Worm (Caenorhabditis elegans) whole organism, early embryonic: ENCODE data around the gene mog-5.

ENCODE experiments used
- B0310.2 ChIP-seq: sonication (generic microtip); optimal IDR thresholded peaks from 2 replicates; lab custom pipeline; 2016; ENCODE audit warnings: mild to moderate bottlenecking, missing genetic modification characterization, missing compliant biosample characterization
- F13C5.2 ChIP-seq: sonication (generic microtip); optimal IDR thresholded peaks from 2 replicates; lab custom pipeline; 2017; ENCODE audit warnings: mild to moderate bottlenecking, missing genetic modification characterization, inconsistent platforms, missing compliant biosample characterization
- aly-1 ChIP-seq: sonication (generic microtip); optimal IDR thresholded peaks from 2 replicates; lab custom pipeline; 2016; ENCODE audit warnings: missing genetic modification characterization, missing compliant biosample characterization
- ama-1 ChIP-seq: fragments of 150-350 bp; optimal IDR thresholded peaks from 2 replicates; lab custom pipeline; 2014
- ceh-13 ChIP-seq: fragments of 200-800 bp; sonication (Bioruptor generic); optimal IDR thresholded peaks from 2 replicates; lab custom pipeline; 2018; ENCODE audit warnings: mild to moderate bottlenecking, missing genetic modification characterization, missing compliant biosample characterization
- ceh-36 ChIP-seq: sonication (generic microtip); optimal IDR thresholded peaks from 2 replicates; lab custom pipeline; 2016; ENCODE audit warnings: missing genetic modification characterization, inconsistent platforms, missing compliant biosample characterization
- ets-7 ChIP-seq: sonication (generic microtip); optimal IDR thresholded peaks from 2 replicates; lab custom pipeline; 2016; ENCODE audit warnings: missing genotype, missing genetic modification characterization, missing compliant biosample characterization
- flt-1 ChIP-seq: fragments of 200-800 bp; sonication (Bioruptor generic); IDR thresholded peaks from 2 replicates; pipeline ENCODE4 v1.3.6; 2022; ENCODE audit warnings: missing genetic modification characterization, missing compliant biosample characterization
- hmbx-1 ChIP-seq: sonication (generic microtip); optimal IDR thresholded peaks from 2 replicates; lab custom pipeline; 2016; ENCODE audit warnings: mild to moderate bottlenecking, missing genetic modification characterization, missing compliant biosample characterization
- hmg-4 ChIP-seq: fragments of 200-800 bp; sonication (Bioruptor generic); optimal IDR thresholded peaks from 2 replicates; lab custom pipeline; 2018; ENCODE audit warnings: mild to moderate bottlenecking, missing genetic modification characterization, missing compliant biosample characterization
- hnd-1 ChIP-seq: sonication (generic microtip); optimal IDR thresholded peaks from 2 replicates; lab custom pipeline; 2016; ENCODE audit warnings: missing genetic modification characterization, missing compliant biosample characterization
- pes-1 ChIP-seq: fragments of 200-800 bp; sonication (Bioruptor generic); IDR thresholded peaks from 2 replicates; pipeline ENCODE4 v1.3.6; 2022; ENCODE audit warnings: missing genetic modification reagents, missing genetic modification characterization, missing compliant biosample characterization
- scrt-1 ChIP-seq: fragments of 200-800 bp; sonication (Bioruptor generic); IDR thresholded peaks from 2 replicates; pipeline ENCODE4 v1.3.6; 2022; ENCODE audit warnings: missing genetic modification characterization, missing compliant biosample characterization
- sea-1 ChIP-seq: fragments of 200-800 bp; sonication (Bioruptor generic); conservative IDR thresholded peaks from 2 replicates; pipeline ENCODE4 v1.3.6; 2022; ENCODE audit warnings: missing genetic modification characterization, missing compliant biosample characterization
- tbx-11 ChIP-seq: fragments of 200-800 bp; sonication (Bioruptor generic); IDR thresholded peaks from 2 replicates; pipeline ENCODE4 v1.3.6; 2022; ENCODE audit warnings: missing genetic modification characterization, missing compliant biosample characterization
- tbx-37 ChIP-seq: fragments of 200-800 bp; sonication (Bioruptor generic); conservative IDR thresholded peaks from 2 replicates; pipeline ENCODE4 v1.3.6; 2022; ENCODE audit warnings: missing genetic modification reagents, missing genetic modification characterization, missing compliant biosample characterization
- tra-4 ChIP-seq: sonication (generic microtip); optimal IDR thresholded peaks from 2 replicates; lab custom pipeline; 2017; ENCODE audit warnings: missing genetic modification characterization, missing compliant biosample characterization

Gene mog-5

DNA sequence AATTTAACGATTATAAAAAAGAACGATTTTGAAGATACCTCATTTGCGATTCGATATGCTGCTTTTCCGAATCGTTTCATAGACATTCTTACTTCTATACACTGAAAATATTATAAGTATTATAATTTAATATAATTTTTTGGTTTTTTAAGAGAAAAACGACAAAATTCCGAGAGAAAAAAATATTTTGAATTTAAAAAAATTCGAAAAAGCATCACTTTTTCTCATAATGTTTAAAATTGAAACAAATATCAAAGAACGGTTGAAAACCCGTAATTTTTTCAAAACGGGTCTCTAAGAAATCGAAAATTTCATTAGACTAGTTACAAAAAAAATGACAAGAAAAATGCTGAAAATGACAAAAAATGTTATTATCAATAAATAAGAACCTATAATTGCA, 3.7 kb upstream of the mog-5 start, which contains the start of gene pink-1:
TSS of gene pink-1 (minus strand) at position 101 of the 400 bp plus-strand sequence.
- TF ChIP-seq sea-1 (no peak), B0310.2 (tag; lab: Kevin White, UChicago) (no peak), pes-1 (GFP tag; lab: Robert Waterston, UW) (no peak), hmbx-1 (tag; lab: Kevin White, UChicago) (no peak), aly-1 (tag; lab: Kevin White, UChicago) (no peak), ceh-36 (tag; lab: Kevin White, UChicago) (no peak), flt-1 (GFP tag; lab: Robert Waterston, UW) (no peak), ceh-13 (GFP tag; lab: Kevin White, UChicago) (no peak), ama-1 (lab: Kevin White, UChicago) (no peak), tra-4 (no peak), tbx-11 (GFP tag; lab: Robert Waterston, UW) (no peak), ets-7 (tag; lab: Kevin White, UChicago) (no peak), F13C5.2 (tag; lab: Kevin White, UChicago) (no peak), scrt-1 (GFP tag; lab: Robert Waterston, UW) (no peak), tbx-37 (GFP tag; lab: Robert Waterston, UW) (no peak), hmg-4 (GFP tag; lab: Kevin White, UChicago) (no peak), hnd-1 (tag; lab: Kevin White, UChicago) (no peak)

DNA sequence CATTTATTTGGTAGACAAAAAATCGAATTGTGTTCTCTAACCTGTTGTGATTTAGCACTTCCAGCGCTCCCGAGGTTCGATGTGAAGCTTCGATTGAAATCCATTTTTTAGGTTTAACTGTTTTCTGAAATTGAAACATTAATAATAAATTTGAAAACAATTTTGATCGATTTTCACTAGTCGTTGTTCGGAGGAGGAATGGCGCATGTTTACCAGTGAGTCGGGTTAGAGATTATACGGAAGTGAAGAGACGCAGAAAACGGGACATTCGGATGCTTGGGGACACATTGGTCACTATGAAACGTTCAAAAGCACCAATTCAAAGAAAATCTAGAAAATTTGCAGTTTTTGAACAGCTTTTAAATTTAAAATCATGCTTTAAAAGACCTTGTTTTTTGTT, 559 bp upstream of the mog-5 start, which contains the start of gene fbxl-3:
TSS of gene fbxl-3 (minus strand) at position 124 of the 400 bp plus-strand sequence.
- TF ChIP-seq scrt-1 (GFP tag; lab: Robert Waterston, UW) (no peak), sea-1 (no peak), pes-1 (GFP tag; lab: Robert Waterston, UW) (no peak), flt-1 (GFP tag; lab: Robert Waterston, UW) (no peak), ceh-36 (tag; lab: Kevin White, UChicago) (no peak), tbx-37 (GFP tag; lab: Robert Waterston, UW) (no peak), hmbx-1 (tag; lab: Kevin White, UChicago) (no peak), ets-7 (tag; lab: Kevin White, UChicago) (no peak), tbx-11 (GFP tag; lab: Robert Waterston, UW) (no peak), B0310.2 (tag; lab: Kevin White, UChicago) (no peak), ceh-13 (GFP tag; lab: Kevin White, UChicago) (no peak), ama-1 (lab: Kevin White, UChicago) (no peak), hnd-1 (tag; lab: Kevin White, UChicago) (no peak), tra-4 (no peak), aly-1 (tag; lab: Kevin White, UChicago) (no peak), hmg-4 (GFP tag; lab: Kevin White, UChicago) (no peak), F13C5.2 (tag; lab: Kevin White, UChicago) (no peak)

DNA sequence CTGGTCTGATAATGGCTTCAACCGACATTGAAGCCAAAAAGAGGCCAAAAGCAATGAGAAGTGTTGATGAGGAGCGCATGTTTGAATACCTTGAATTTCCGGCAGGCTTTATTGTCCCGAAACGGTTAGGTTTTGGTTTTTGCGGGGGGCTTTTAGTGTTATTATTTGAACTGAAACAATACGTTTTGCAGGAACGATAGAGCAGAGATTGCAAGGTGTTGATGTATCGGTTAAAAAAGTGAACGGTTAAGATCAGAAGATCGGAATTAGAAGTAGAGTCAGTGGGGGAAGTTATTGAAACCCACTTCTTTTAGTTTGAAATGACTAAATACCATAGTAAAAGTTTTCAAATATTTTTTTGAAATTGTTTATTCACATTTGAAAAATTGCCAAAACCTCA, 8.2 kb downstream of the mog-5 start, which contains the start of gene clec-141:
TSS of gene clec-141 (minus strand) at position 101 of the 400 bp plus-strand sequence.
- no peak for TF ChIP-seq aly-1 (tag; lab: Kevin White, UChicago)
- no peak for TF ChIP-seq hnd-1 (tag; lab: Kevin White, UChicago)
- no peak for TF ChIP-seq tra-4
- no peak for TF ChIP-seq sea-1
- TF ChIP-seq ceh-13 (GFP tag; lab: Kevin White, UChicago): no peak
- no peak for TF ChIP-seq ama-1 (lab: Kevin White, UChicago)
- no peak for TF ChIP-seq pes-1 (GFP tag; lab: Robert Waterston, UW)
- TF ChIP-seq hmbx-1 (tag; lab: Kevin White, UChicago): no peak
- TF ChIP-seq B0310.2 (tag; lab: Kevin White, UChicago): no peak
- no peak for TF ChIP-seq hmg-4 (GFP tag; lab: Kevin White, UChicago)

DNA sequence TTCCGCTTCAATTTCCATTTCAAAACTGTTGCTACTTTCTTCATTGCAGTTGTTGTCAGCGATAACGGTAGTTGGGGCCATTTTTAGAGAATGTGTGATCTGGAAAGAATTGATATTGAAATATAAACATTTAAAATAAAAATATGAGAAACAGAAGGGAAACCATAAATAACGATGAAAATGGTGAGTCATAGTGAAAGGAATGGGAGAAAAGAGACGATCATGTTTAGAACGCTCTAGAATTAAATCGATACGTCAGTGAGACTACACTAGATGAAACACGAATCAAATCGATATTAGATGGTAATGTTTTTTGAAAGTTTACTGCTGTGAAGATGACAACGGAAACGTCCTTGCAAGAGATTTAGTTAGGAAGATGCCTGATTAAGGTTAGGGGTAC, 9.6 kb downstream of the mog-5 start, which contains the start of the genes EEED8.12 and EEED8.4:
TSS of gene EEED8.12 (minus strand) at position 101 of the 400 bp plus-strand sequence.
TSS of gene EEED8.4 (plus strand) at position 396 of the 400 bp plus-strand sequence.
- TF ChIP-seq sea-1 (no peak), ceh-13 (GFP tag; lab: Kevin White, UChicago) (no peak), hmbx-1 (tag; lab: Kevin White, UChicago) (no peak), flt-1 (GFP tag; lab: Robert Waterston, UW) (no peak), F13C5.2 (tag; lab: Kevin White, UChicago) (no peak), ceh-36 (tag; lab: Kevin White, UChicago) (no peak), hmg-4 (GFP tag; lab: Kevin White, UChicago) (no peak), tbx-37 (GFP tag; lab: Robert Waterston, UW) (no peak), hnd-1 (tag; lab: Kevin White, UChicago) (no peak), B0310.2 (tag; lab: Kevin White, UChicago) (no peak), tbx-11 (GFP tag; lab: Robert Waterston, UW) (no peak), ama-1 (lab: Kevin White, UChicago) (no peak), aly-1 (tag; lab: Kevin White, UChicago) (no peak), pes-1 (GFP tag; lab: Robert Waterston, UW) (no peak), tra-4 (no peak), ets-7 (tag; lab: Kevin White, UChicago) (no peak), scrt-1 (GFP tag; lab: Robert Waterston, UW) (no peak)

DNA sequence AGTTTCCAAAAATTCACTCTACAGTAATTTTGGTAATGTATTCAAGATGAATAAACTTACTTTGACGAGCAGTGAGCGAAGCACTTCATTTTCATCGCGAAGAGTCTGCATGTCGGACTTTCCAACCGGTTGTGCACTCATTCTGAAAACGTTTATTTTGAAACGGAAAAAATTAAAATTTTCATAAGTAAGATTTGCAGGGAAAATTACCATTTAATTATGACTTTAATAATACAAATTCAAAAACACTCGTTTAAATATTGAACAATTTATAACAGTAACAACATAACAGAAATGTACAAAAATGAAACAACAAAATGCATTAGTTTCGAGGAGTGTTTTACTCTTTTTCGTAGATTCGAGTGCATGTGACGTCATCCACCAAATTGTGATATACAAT, 13.1 kb downstream of the mog-5 start, which contains the start of the genes EEED8.13 and EEED8.18:
TSS of gene EEED8.13 (minus strand) at position 101 of the 400 bp plus-strand sequence.
TSS of gene EEED8.18 (minus strand) at position 144 of the 400 bp plus-strand sequence.
- TF ChIP-seq B0310.2 (tag; lab: Kevin White, UChicago) (no peak), scrt-1 (GFP tag; lab: Robert Waterston, UW) (no peak), tbx-11 (GFP tag; lab: Robert Waterston, UW) (no peak), aly-1 (tag; lab: Kevin White, UChicago) (no peak), flt-1 (GFP tag; lab: Robert Waterston, UW) (no peak), sea-1 (no peak), ceh-36 (tag; lab: Kevin White, UChicago) (no peak), pes-1 (GFP tag; lab: Robert Waterston, UW) (no peak), hmbx-1 (tag; lab: Kevin White, UChicago) (no peak)

DNA sequence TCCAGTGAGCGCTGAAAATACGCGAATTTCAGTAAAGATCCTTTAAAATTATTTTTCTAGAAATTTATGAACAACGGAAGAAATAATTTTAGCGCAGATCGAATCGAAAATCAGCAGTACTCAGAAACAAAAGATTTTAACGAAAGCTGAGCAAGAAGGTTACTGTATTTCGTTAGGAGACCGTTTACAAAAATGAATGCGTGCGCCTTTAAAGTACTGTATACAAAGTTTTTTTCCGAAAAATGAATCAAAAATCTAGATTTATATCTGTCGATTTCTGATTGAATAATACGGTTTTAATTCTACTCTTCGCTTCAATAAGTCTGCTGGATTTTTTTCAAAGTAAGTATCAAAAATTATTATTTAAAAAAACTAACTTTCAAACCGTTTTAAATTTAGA, 14.7 kb downstream of the mog-5 start, which contains the start of the genes EEED8.14 and EEED8.3:
TSS of gene EEED8.14 (minus strand) at position 13 of the 400 bp plus-strand sequence.
TSS of gene EEED8.3 (plus strand) at position 237 of the 400 bp plus-strand sequence.
- TF ChIP-seq scrt-1 (GFP tag; lab: Robert Waterston, UW): no peak
- TF ChIP-seq ceh-36 (tag; lab: Kevin White, UChicago): no peak
- no peak for TF ChIP-seq ets-7 (tag; lab: Kevin White, UChicago)
- TF ChIP-seq tra-4: no peak
- TF ChIP-seq hmbx-1 (tag; lab: Kevin White, UChicago): no peak
- TF ChIP-seq pes-1 (GFP tag; lab: Robert Waterston, UW): no peak
